Fruit fly (Drosophila melanogaster) S2 (cell line): ENCODE measurements around the gene rtet.

ENCODE experiments used
- CG8478 ChIP-seq: fragments of >200 bp; optimal IDR thresholded peaks from 2 replicates; lab custom pipeline; 2018
- CTCF ChIP-seq, 2 experiments: fragments of >200 bp; optimal IDR thresholded peaks; 2 replicates each; lab custom pipeline; 2018

The rtet gene

DNA sequence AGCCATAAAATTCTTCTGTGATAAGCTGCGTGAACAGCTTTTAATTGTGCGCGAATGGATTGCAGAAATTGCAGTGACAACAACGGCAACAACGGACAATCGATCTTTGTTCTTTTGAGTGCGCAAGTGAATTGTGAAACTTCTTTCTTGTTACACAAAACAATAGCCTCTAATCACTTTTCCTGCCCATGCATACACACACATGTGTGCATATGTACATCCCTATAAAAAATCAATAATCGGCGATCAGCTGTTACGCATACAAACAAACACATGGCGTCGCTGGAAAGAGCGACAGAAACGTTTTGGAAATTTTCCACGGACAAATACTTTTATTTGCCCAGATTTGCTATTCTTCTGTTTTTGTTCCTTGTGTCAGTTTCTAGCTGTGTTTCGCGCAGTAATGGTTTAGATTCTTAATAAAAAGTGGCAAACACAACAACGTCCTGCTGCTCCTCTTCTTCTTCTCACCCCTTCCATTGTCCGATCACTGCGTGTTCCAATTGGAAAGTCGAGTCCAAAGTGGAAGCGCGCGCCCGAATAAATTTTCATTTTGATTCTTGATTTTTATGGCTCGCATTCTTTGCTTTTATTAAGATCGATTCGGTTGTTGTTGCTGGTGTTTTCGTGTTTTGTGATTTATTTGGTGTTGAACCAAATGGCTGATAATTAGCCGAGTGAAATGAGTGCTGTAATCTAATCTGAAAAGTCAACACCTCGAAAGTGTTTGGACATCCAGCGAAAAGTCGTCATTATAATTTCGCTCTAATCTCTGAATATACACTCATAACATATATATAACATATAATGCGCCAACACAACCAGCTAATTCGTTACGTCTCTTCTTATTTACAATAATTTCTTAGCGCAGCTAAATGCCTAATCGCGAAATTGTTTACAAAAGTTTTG lies 48.6 kb downstream of the rtet start:
- no peak for TF ChIP-seq CTCF (optimal IDR thresholded peaks at IDR 0.05; lab: Kevin White, UChicago)
- TF ChIP-seq CG8478 (lab: Kevin White, UChicago) = no peak

- TF ChIP-seq CTCF (optimal IDR thresholded peaks at IDR 0.05; lab: Kevin White, UChicago) (no peak), CG8478 (lab: Kevin White, UChicago) (no peak)
Observed at dm6 chr3R:21158643-21159042, 50.4 kb downstream of the rtet start.
